Worm (Caenorhabditis elegans) whole organism, L1 larva: Measurements from ENCODE around the gene Y37H2A.18.

ENCODE experiments used
- aly-2 ChIP-seq: fragments of 150-350 bp; optimal IDR thresholded peaks from 2 replicates; lab custom pipeline; 2014; ENCODE audit warnings: missing biosample characterization, missing genetic modification characterization
- ceh-88 ChIP-seq: fragments of 200-800 bp; sonication (Bioruptor generic); IDR thresholded peaks from 2 replicates; pipeline ENCODE4 v1.3.6; 2022; ENCODE audit warnings: missing genetic modification characterization, missing compliant biosample characterization
- lin-13 ChIP-seq: fragments of 150-350 bp; optimal IDR thresholded peaks from 2 replicates; lab custom pipeline; 2014; ENCODE audit warnings: missing biosample characterization, missing genetic modification reagents, missing genetic modification characterization
- lin-35 ChIP-seq, 2 experiments: fragments of 150-350 bp; optimal IDR thresholded peaks; 2 replicates each; lab custom pipeline; 2014; ENCODE audit warnings: missing biosample characterization in 2 of 2, missing genetic modification characterization in 2 of 2, missing genetic modification reagents in 2 of 2
- mep-1 ChIP-seq: fragments of 150-350 bp; optimal IDR thresholded peaks from 2 replicates; lab custom pipeline; 2014; ENCODE audit warnings: missing biosample characterization, missing genetic modification characterization
- nhr-237 ChIP-seq: fragments of 150-350 bp; optimal IDR thresholded peaks from 2 replicates; lab custom pipeline; 2014; ENCODE audit warnings: missing biosample characterization, missing genetic modification characterization
- nhr-28 ChIP-seq: fragments of 150-350 bp; optimal IDR thresholded peaks from 2 replicates; lab custom pipeline; 2014; ENCODE audit warnings: missing biosample characterization, missing genetic modification characterization
- nhr-76 ChIP-seq: sonication (generic microtip); optimal IDR thresholded peaks from 2 replicates; lab custom pipeline; 2017; ENCODE audit warnings: missing biosample characterization, missing genetic modification characterization
- rnt-1 ChIP-seq: sonication (generic microtip); optimal IDR thresholded peaks from 2 replicates; lab custom pipeline; 2016; ENCODE audit warnings: mild to moderate bottlenecking, missing genetic modification characterization, moderate library complexity, missing compliant biosample characterization
- snpc-4 ChIP-seq: fragments of 150-350 bp; optimal IDR thresholded peaks from 2 replicates; lab custom pipeline; 2014; ENCODE audit warnings: missing biosample characterization, missing genetic modification characterization
- tbx-2 ChIP-seq: sonication (generic microtip); optimal IDR thresholded peaks from 2 replicates; lab custom pipeline; 2016; ENCODE audit warnings: missing genetic modification characterization, missing compliant biosample characterization

- TF ChIP-seq aly-2 (tag; lab: Kevin White, UChicago) (no peak), lin-13 (GFP tag; lab: Kevin White, UChicago) (no peak), mep-1 (tag; lab: Kevin White, UChicago) (no peak), ceh-88 (GFP tag; lab: Robert Waterston, UW) (no peak), lin-35 (GFP tag; optimal IDR thresholded peaks at IDR 0.05; lab: Kevin White, UChicago) (no peak), nhr-76 (tag; lab: Kevin White, UChicago) (no peak), rnt-1 (tag; lab: Kevin White, UChicago) (no peak), tbx-2 (tag; lab: Kevin White, UChicago) (no peak), nhr-28 (tag; lab: Kevin White, UChicago) (no peak), nhr-237 (no peak), snpc-4 (tag; lab: Kevin White, UChicago) (no peak)
These were observed at the start of gene Y37H2A.18 for ce11 chrV:18133177-18133576.
